Fruit fly (Drosophila melanogaster) whole organism: Measurements from ENCODE around the gene PolrMT.

ENCODE experiments used
- Dll ChIP-seq: fragments of >200 bp; optimal IDR thresholded peaks from 2 replicates; lab custom pipeline; 2017
- EcR ChIP-seq, 2 experiments: fragments of >200 bp; optimal IDR thresholded peaks; 2 replicates each; lab custom pipeline; 2017; ENCODE audit warnings: missing biosample characterization in 2 of 2, missing genetic modification characterization in 2 of 2, missing genetic modification reagents in 2 of 2
- pan ChIP-seq: fragments of >200 bp; optimal IDR thresholded peaks from 2 replicates; lab custom pipeline; 2017
- psq ChIP-seq: fragments of >200 bp; optimal IDR thresholded peaks from 2 replicates; lab custom pipeline; 2017
- usp ChIP-seq: fragments of >200 bp; optimal IDR thresholded peaks from 2 replicates; lab custom pipeline; 2017; ENCODE audit warnings: missing biosample characterization, missing genetic modification characterization, mixed read lengths

- TF ChIP-seq Dll (no peak), psq (lab: Kevin White, UChicago) (no peak), pan (no peak), usp (no peak), EcR (GFP tag; optimal IDR thresholded peaks at IDR 0.05; lab: Kevin White, UChicago) (no peak)
Measured at dm6 chr2L:1134011-1134743, 26.0 kb upstream of the PolrMT start, which contains the start of the genes Iris and CG4577.
